Worm (Caenorhabditis elegans) whole organism, young adult: ENCODE measurements around the gene rps-12.
A peak's percentile ranks its signal among the peaks of the same experiment; 100 is the strongest.

Source experiments
- B0336.3 ChIP-seq: fragments of 200-800 bp; sonication (Bioruptor generic); IDR thresholded peaks from 2 replicates; pipeline ENCODE4 v1.3.6; 2022; ENCODE audit warnings: missing genetic modification characterization, missing compliant biosample characterization
- C17E4.6 ChIP-seq: fragments of 200-800 bp; sonication (Bioruptor generic); IDR thresholded peaks from 2 replicates; pipeline ENCODE4 v1.3.6; 2022; ENCODE audit warnings: missing genetic modification reagents, missing genetic modification characterization, missing compliant biosample characterization
- D2030.7 ChIP-seq: fragments of 200-800 bp; sonication (Bioruptor generic); IDR thresholded peaks from 2 replicates; pipeline ENCODE4 v1.3.6; 2022; ENCODE audit warnings: missing genetic modification reagents, missing genetic modification characterization, missing compliant biosample characterization
- F10E7.11 ChIP-seq: sonication (generic microtip); optimal IDR thresholded peaks from 2 replicates; lab custom pipeline; 2017; ENCODE audit warnings: mild to moderate bottlenecking, missing genetic modification characterization, moderate library complexity, missing compliant biosample characterization
- F23B12.7 ChIP-seq: sonication (generic microtip); optimal IDR thresholded peaks from 2 replicates; lab custom pipeline; 2017; ENCODE audit warnings: missing genetic modification characterization, mild to moderate bottlenecking, missing compliant biosample characterization, antibody characterized with exemption, moderate library complexity; ENCODE audit not compliant: insufficient read depth
- F37B4.10 ChIP-seq: fragments of 200-800 bp; sonication (Bioruptor generic); IDR thresholded peaks from 2 replicates; pipeline ENCODE4 v1.3.6; 2022; ENCODE audit warnings: missing genetic modification characterization, missing compliant biosample characterization
- F49E8.2 ChIP-seq: sonication (generic microtip); optimal IDR thresholded peaks from 3 replicates; lab custom pipeline; 2017; ENCODE audit warnings: missing genetic modification characterization, mild to moderate bottlenecking, missing compliant biosample characterization, antibody characterized with exemption, moderate library complexity; ENCODE audit not compliant: insufficient read depth
- K12H6.12 ChIP-seq: fragments of 200-800 bp; sonication (Bioruptor generic); optimal IDR thresholded peaks from 2 replicates; lab custom pipeline; 2018; ENCODE audit warnings: mild to moderate bottlenecking, missing genetic modification characterization, missing compliant biosample characterization
- Y53F4B.3 ChIP-seq: fragments of 200-800 bp; sonication (Bioruptor generic); IDR thresholded peaks from 2 replicates; pipeline ENCODE4 v1.3.6; 2022; ENCODE audit warnings: missing genetic modification reagents, missing genetic modification characterization, missing compliant biosample characterization
- Y56A3A.18 ChIP-seq: fragments of 200-800 bp; sonication (Bioruptor generic); IDR thresholded peaks from 2 replicates; pipeline ENCODE4 v1.3.6; 2022; ENCODE audit warnings: missing genetic modification reagents, missing genetic modification characterization, missing compliant biosample characterization
- Y95B8A.8 ChIP-seq: fragments of 200-800 bp; sonication (Bioruptor generic); IDR thresholded peaks from 2 replicates; pipeline ENCODE4 v1.3.6; 2022; ENCODE audit warnings: missing genetic modification reagents, missing genetic modification characterization, missing compliant biosample characterization
- ZK185.1 ChIP-seq: sonication (generic microtip); optimal IDR thresholded peaks from 2 replicates; lab custom pipeline; 2016; ENCODE audit warnings: mild to moderate bottlenecking, missing genetic modification characterization, missing compliant biosample characterization; ENCODE audit not compliant: poor library complexity, severe bottlenecking
- aptf-3 ChIP-seq: fragments of 200-800 bp; sonication (Bioruptor generic); IDR thresholded peaks from 2 replicates; pipeline ENCODE4 v1.3.6; 2022; ENCODE audit warnings: missing genetic modification characterization, missing compliant biosample characterization
- atf-7 ChIP-seq: sonication (generic microtip); optimal IDR thresholded peaks from 2 replicates; lab custom pipeline; 2017; ENCODE audit warnings: mild to moderate bottlenecking, missing genetic modification characterization, missing compliant biosample characterization
- athp-1 ChIP-seq: sonication (generic microtip); optimal IDR thresholded peaks from 2 replicates; lab custom pipeline; 2017; ENCODE audit warnings: mild to moderate bottlenecking, missing genetic modification characterization, missing compliant biosample characterization
- attf-3 ChIP-seq: fragments of 200-800 bp; sonication (Bioruptor generic); conservative IDR thresholded peaks from 2 replicates; pipeline ENCODE4 v1.3.6; 2022; ENCODE audit warnings: missing genetic modification reagents, missing genetic modification characterization, missing compliant biosample characterization
- attf-5 ChIP-seq: fragments of 200-800 bp; sonication (Bioruptor generic); optimal IDR thresholded peaks from 2 replicates; lab custom pipeline; 2018; ENCODE audit warnings: mild to moderate bottlenecking, missing genetic modification characterization, missing compliant biosample characterization
- bed-1 ChIP-seq: fragments of 200-800 bp; sonication (Bioruptor generic); IDR thresholded peaks from 2 replicates; pipeline ENCODE4 v1.3.6; 2022; ENCODE audit warnings: missing genetic modification reagents, missing genetic modification characterization, missing compliant biosample characterization
- ccch-3 ChIP-seq: fragments of 200-800 bp; sonication (Bioruptor generic); optimal IDR thresholded peaks from 2 replicates; lab custom pipeline; 2018; ENCODE audit warnings: mild to moderate bottlenecking, missing genetic modification characterization, missing compliant biosample characterization
- cebp-1 ChIP-seq, 2 experiments: fragments of 200-800 bp in 1 of 2; sonication (Bioruptor generic) in 1 of 2; sonication (generic microtip) in 1 of 2; IDR thresholded peaks in 1 of 2; optimal IDR thresholded peaks in 1 of 2; 2 replicates each; pipeline versions ENCODE4 v1.3.6 to Lab custom; 2017 to 2022; ENCODE audit warnings: missing compliant biosample characterization in 2 of 2, missing genetic modification characterization in 2 of 2, mild to moderate bottlenecking in 1 of 2, missing genetic modification reagents in 1 of 2, moderate library complexity in 1 of 2
- ceh-100 ChIP-seq: fragments of 200-800 bp; sonication (Bioruptor generic); IDR thresholded peaks from 2 replicates; pipeline ENCODE4 v1.3.6; 2022; ENCODE audit warnings: missing genetic modification reagents, missing genetic modification characterization, missing compliant biosample characterization
- chd-7 ChIP-seq: sonication (generic microtip); optimal IDR thresholded peaks from 2 replicates; lab custom pipeline; 2016; ENCODE audit warnings: mild to moderate bottlenecking, missing genetic modification characterization, moderate library complexity, missing compliant biosample characterization
- dpff-1 ChIP-seq: sonication (generic microtip); optimal IDR thresholded peaks from 2 replicates; lab custom pipeline; 2017; ENCODE audit warnings: mild to moderate bottlenecking, missing genetic modification characterization, missing compliant biosample characterization
- efl-1 ChIP-seq: fragments of 150-350 bp; optimal IDR thresholded peaks from 2 replicates; lab custom pipeline; 2014; ENCODE audit warnings: missing biosample characterization, missing genetic modification reagents, missing genetic modification characterization
- fkh-3 ChIP-seq: sonication (generic microtip); optimal IDR thresholded peaks from 2 replicates; lab custom pipeline; 2016; ENCODE audit warnings: mild to moderate bottlenecking, missing genetic modification characterization, missing compliant biosample characterization
- hlh-12 ChIP-seq: sonication (generic microtip); optimal IDR thresholded peaks from 2 replicates; lab custom pipeline; 2016; ENCODE audit warnings: missing genetic modification characterization, missing compliant biosample characterization
- hmg-20 ChIP-seq: fragments of 200-800 bp; sonication (Bioruptor generic); IDR thresholded peaks from 2 replicates; pipeline ENCODE4 v1.3.6; 2022; ENCODE audit warnings: missing genetic modification reagents, missing genetic modification characterization, missing compliant biosample characterization
- hrde-1 ChIP-seq: sonication (generic microtip); optimal IDR thresholded peaks from 2 replicates; lab custom pipeline; 2016; ENCODE audit warnings: missing genetic modification characterization, mild to moderate bottlenecking, missing compliant biosample characterization, moderate library complexity, missing genotype, missing genetic modification reagents, borderline replicate concordance
- lir-1 ChIP-seq: fragments of 200-800 bp; sonication (Bioruptor generic); conservative IDR thresholded peaks from 2 replicates; pipeline ENCODE4 v1.3.6; 2022; ENCODE audit warnings: missing genetic modification reagents, missing genetic modification characterization, missing compliant biosample characterization
- lsy-27 ChIP-seq: sonication (generic microtip); optimal IDR thresholded peaks from 2 replicates; lab custom pipeline; 2017; ENCODE audit warnings: missing genetic modification characterization, mild to moderate bottlenecking, missing compliant biosample characterization, antibody characterized with exemption, missing genotype, borderline replicate concordance; ENCODE audit not compliant: insufficient read depth
- mel-28 ChIP-seq: sonication (generic microtip); optimal IDR thresholded peaks from 2 replicates; lab custom pipeline; 2016; ENCODE audit warnings: borderline replicate concordance, mild to moderate bottlenecking, missing genetic modification characterization, missing compliant biosample characterization
- mxl-1 ChIP-seq: sonication (generic microtip); optimal IDR thresholded peaks from 2 replicates; lab custom pipeline; 2016; ENCODE audit warnings: missing genetic modification characterization, missing compliant biosample characterization
- nhr-80 ChIP-seq: sonication (generic microtip); optimal IDR thresholded peaks from 2 replicates; lab custom pipeline; 2016; ENCODE audit warnings: missing genetic modification characterization, missing compliant biosample characterization
- nhr-90 ChIP-seq: sonication (generic microtip); optimal IDR thresholded peaks from 2 replicates; lab custom pipeline; 2016; ENCODE audit warnings: missing genotype, mild to moderate bottlenecking, missing genetic modification characterization, missing compliant biosample characterization
- sdz-38 ChIP-seq: sonication (generic microtip); optimal IDR thresholded peaks from 2 replicates; lab custom pipeline; 2016; ENCODE audit warnings: missing genotype, missing genetic modification characterization, missing compliant biosample characterization
- snpc-1.1 ChIP-seq: sonication (generic microtip); optimal IDR thresholded peaks from 2 replicates; lab custom pipeline; 2017; ENCODE audit warnings: missing genetic modification characterization, mild to moderate bottlenecking, missing compliant biosample characterization, antibody characterized with exemption, moderate library complexity, missing genotype, missing genetic modification reagents; ENCODE audit not compliant: insufficient read depth
- snpc-4 ChIP-seq, 5 experiments: fragments of 150-350 bp in 1 of 5; sonication (generic microtip) in 4 of 5; optimal IDR thresholded peaks; 2 replicates each; lab custom pipeline; 2014 to 2018; ENCODE audit warnings: missing genetic modification characterization in 5 of 5, missing biosample characterization in 3 of 5, antibody characterized with exemption in 2 of 5, mild to moderate bottlenecking in 2 of 5, missing compliant biosample characterization in 2 of 5, missing genotype in 2 of 5, moderate library complexity in 2 of 5, missing genetic modification reagents in 1 of 5
- sptf-2 ChIP-seq: fragments of 200-800 bp; sonication (Bioruptor generic); optimal IDR thresholded peaks from 2 replicates; lab custom pipeline; 2018; ENCODE audit warnings: mild to moderate bottlenecking, missing genetic modification characterization, missing compliant biosample characterization
- tbp1 ChIP-seq: fragments of 200-800 bp; sonication (Bioruptor generic); optimal IDR thresholded peaks from 2 replicates; lab custom pipeline; 2018; ENCODE audit warnings: mild to moderate bottlenecking, missing genetic modification characterization, missing compliant biosample characterization
- tbx-9 ChIP-seq: sonication (generic microtip); optimal IDR thresholded peaks from 2 replicates; lab custom pipeline; 2016; ENCODE audit warnings: borderline replicate concordance, missing genetic modification characterization, inconsistent platforms, missing compliant biosample characterization
- tlf-1 ChIP-seq: fragments of 200-800 bp; sonication (Bioruptor generic); optimal IDR thresholded peaks from 2 replicates; lab custom pipeline; 2018; ENCODE audit warnings: mild to moderate bottlenecking, missing genetic modification characterization, missing compliant biosample characterization
- ztf-18 ChIP-seq: sonication (generic microtip); optimal IDR thresholded peaks from 2 replicates; lab custom pipeline; 2016; ENCODE audit warnings: missing genotype, mild to moderate bottlenecking, missing genetic modification characterization, missing compliant biosample characterization
- ztf-22 ChIP-seq: fragments of 200-800 bp; sonication (Bioruptor generic); optimal IDR thresholded peaks from 2 replicates; lab custom pipeline; 2018; ENCODE audit warnings: mild to moderate bottlenecking, missing genetic modification characterization, moderate library complexity, missing compliant biosample characterization

The rps-12 gene

ce11 chrIII:5680141-5680540, 1.0 kb downstream of the rps-12 start, which contains the start of gene pst-2 (continued):
- TF ChIP-seq snpc-4 (GFP tag; optimal IDR thresholded peaks at IDR 0.05; lab: Kevin White, UChicago): no peak
- TF ChIP-seq snpc-4 (tag; optimal IDR thresholded peaks at IDR 0.05; lab: Kevin White, UChicago): no peak
- TF ChIP-seq fkh-3 (tag; lab: Kevin White, UChicago): no peak
- no peak for TF ChIP-seq K12H6.12 (tag; lab: Kevin White, UChicago)
- TF ChIP-seq hlh-12 (tag; lab: Kevin White, UChicago): no peak
- no peak for TF ChIP-seq F10E7.11
- TF ChIP-seq, all 124 proteins: peak for 25

ce11 chrIII:5683998-5684397, 4.9 kb downstream of the rps-12 start, which contains the start of gene rcan-1:
Gene rcan-1, minus strand, starts transcription at chrIII:5684098.
- TF ChIP-seq bed-1 (no peak), F23B12.7 (tag; lab: Kevin White, UChicago) (no peak), atf-7 (tag; lab: Kevin White, UChicago) (no peak), dpff-1 (tag; lab: Kevin White, UChicago) (no peak), aptf-3 (GFP tag; lab: Robert Waterston, UW) (no peak), snpc-1.1 (tag; lab: Kevin White, UChicago) (no peak), athp-1 (tag; lab: Kevin White, UChicago) (no peak), C17E4.6 (GFP tag; lab: Robert Waterston, UW) (no peak), sdz-38 (tag; lab: Kevin White, UChicago) (no peak), ztf-18 (tag; lab: Kevin White, UChicago) (no peak), hrde-1 (tag; lab: Kevin White, UChicago) (no peak)

- TF ChIP-seq fkh-3 (tag; lab: Kevin White, UChicago) (no peak), tbp1 (no peak), D2030.7 (GFP tag; lab: Robert Waterston, UW) (no peak), F49E8.2 (tag; lab: Kevin White, UChicago) (no peak), K12H6.12 (tag; lab: Kevin White, UChicago) (peak; percentile 47), Y53F4B.3 (GFP tag; lab: Robert Waterston, UW) (no peak), sptf-2 (GFP tag; lab: Kevin White, UChicago) (no peak), mel-28 (tag; lab: Kevin White, UChicago) (no peak), tlf-1 (GFP tag; lab: Kevin White, UChicago) (no peak), B0336.3 (GFP tag; lab: Robert Waterston, UW) (no peak), nhr-90 (tag; lab: Kevin White, UChicago) (no peak), lir-1 (GFP tag; lab: Robert Waterston, UW) (no peak), ceh-100 (GFP tag; lab: Robert Waterston, UW) (no peak), hmg-20 (GFP tag; lab: Robert Waterston, UW) (no peak), efl-1 (no peak), ztf-22 (no peak), mxl-1 (tag; lab: Kevin White, UChicago) (no peak), snpc-4 (GFP tag; optimal IDR thresholded peaks at IDR 0.05; lab: Kevin White, UChicago) (no peak), snpc-4 (tag; optimal IDR thresholded peaks at IDR 0.05; lab: Kevin White, UChicago) (no peak), chd-7 (tag; lab: Kevin White, UChicago) (no peak), attf-3 (GFP tag; lab: Robert Waterston, UW) (0 out of 2 replicates have a peak, but pooled peaks have one; percentile 13), F37B4.10 (GFP tag; lab: Robert Waterston, UW) (no peak), ZK185.1 (peak; percentile 6), Y95B8A.8 (GFP tag; lab: Robert Waterston, UW) (no peak), ccch-3 (GFP tag; lab: Kevin White, UChicago) (no peak), nhr-80 (tag; lab: Kevin White, UChicago) (peak; percentile 40), cebp-1 (GFP tag; IDR thresholded peaks at IDR 0.05; lab: Robert Waterston, UW) (no peak), cebp-1 (tag; optimal IDR thresholded peaks at IDR 0.05; lab: Kevin White, UChicago) (peak; percentile 67), tbx-9 (tag; lab: Kevin White, UChicago) (no peak), lsy-27 (tag; lab: Kevin White, UChicago) (no peak), Y56A3A.18 (no peak), atf-7 (tag; lab: Kevin White, UChicago) (no peak), attf-5 (GFP tag; lab: Kevin White, UChicago) (peak; percentile 5)
Measured at ce11 chrIII:5688246-5688645, 9.1 kb downstream of the rps-12 start.
